Fruit fly (Drosophila melanogaster): ENCODE data around the gene CG9154.

CG9154 gene

DNA sequence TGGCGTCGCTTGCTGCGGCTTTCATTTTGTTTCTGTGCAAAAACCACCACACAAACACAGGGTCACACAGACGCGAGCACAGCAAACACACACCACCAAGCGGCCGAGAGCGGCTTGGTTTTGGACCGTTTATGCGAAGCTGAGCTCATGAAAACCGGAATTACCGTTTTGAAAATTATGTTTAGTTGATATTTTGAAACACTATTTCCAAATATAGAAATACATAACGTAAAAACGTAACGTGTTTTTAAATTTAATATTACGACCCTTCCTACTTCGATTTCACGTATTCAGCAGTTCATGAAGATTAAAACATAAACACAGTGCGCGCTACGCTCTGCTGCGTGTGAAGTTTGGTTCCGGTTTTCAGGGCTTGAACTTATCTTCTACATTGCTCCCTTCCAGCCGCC lies 19.3 kb downstream of the CG9154 start (continued):
- TF ChIP-seq CG9932 (GFP tag; IDR thresholded peaks at IDR 0.05) (peak; percentile 87), CG16813 (GFP tag; IDR thresholded peaks at IDR 0.05; ENCODE audit: partially characterized antibody) (no peak), kah (GFP tag; optimal IDR thresholded peaks at IDR 0.05) (peak; percentile 92), CG32532 (GFP tag; IDR thresholded peaks at IDR 0.05) (peak; percentile 95), Sry-β (GFP tag; optimal IDR thresholded peaks at IDR 0.05) (peak; percentile 60), mld (GFP tag; IDR thresholded peaks at IDR 0.05; ENCODE audit: partially characterized antibody) (no peak), CG14710 (tag; optimal IDR thresholded peaks at IDR 0.05) (peak; percentile 94), CG7556 (GFP tag; optimal IDR thresholded peaks at IDR 0.05) (peak; percentile 97), nom (GFP tag; optimal IDR thresholded peaks at IDR 0.05) (peak; percentile 93), CrebB (tag; optimal IDR thresholded peaks at IDR 0.05) (peak; percentile 98), slou (GFP tag; optimal IDR thresholded peaks at IDR 0.05) (peak; percentile 72), CG3407 (GFP tag; optimal IDR thresholded peaks at IDR 0.05) (peak; percentile 92), sens-2 (GFP tag; IDR thresholded peaks at IDR 0.05) (peak; percentile 95), HmgZ (tag; optimal IDR thresholded peaks at IDR 0.05) (peak; percentile 98), zf30C (GFP tag; optimal IDR thresholded peaks at IDR 0.05) (peak; percentile 32), chn (GFP tag; optimal IDR thresholded peaks at IDR 0.05) (peak; percentile 92), Med (GFP tag) (peak; percentile 100), sqz (GFP tag; optimal IDR thresholded peaks at IDR 0.05) (no peak), sr (GFP tag; IDR thresholded peaks at IDR 0.05) (peak; percentile 75; the same call in 2 of the 3 replicates), Atf6 (GFP tag; IDR thresholded peaks at IDR 0.05) (peak; percentile 97), CG12104 (GFP tag; optimal IDR thresholded peaks at IDR 0.05) (peak; percentile 96), CG4854 (GFP tag; optimal IDR thresholded peaks at IDR 0.05) (peak; percentile 95), az2 (GFP tag; optimal IDR thresholded peaks at IDR 0.05) (peak; percentile 93), nmo (GFP tag; optimal IDR thresholded peaks at IDR 0.05) (peak; percentile 96), Usf (GFP tag; optimal IDR thresholded peaks at IDR 0.05) (peak; percentile 75), CG17186 (GFP tag; optimal IDR thresholded peaks at IDR 0.05) (peak; percentile 79), usp (GFP tag; optimal IDR thresholded peaks at IDR 0.05) (no peak), CG14014 (GFP tag; IDR thresholded peaks at IDR 0.05) (peak; percentile 96), BtbVII (GFP tag; optimal IDR thresholded peaks at IDR 0.05) (peak; percentile 97), CG34224 (GFP tag; IDR thresholded peaks at IDR 0.05; ENCODE audit: partially characterized antibody) (no peak), h (optimal IDR thresholded peaks at IDR 0.05) (no peak), odd (GFP tag; optimal IDR thresholded peaks at IDR 0.05) (peak; percentile 97), grn (GFP tag; optimal IDR thresholded peaks at IDR 0.05) (no peak), pb (GFP tag; optimal IDR thresholded peaks at IDR 0.05) (peak; percentile 93), Max (GFP tag; optimal IDR thresholded peaks at IDR 0.05) (peak; percentile 95), GATAe (GFP tag; conservative IDR thresholded peaks at IDR 0.05) (peak; percentile 33; the same call in 1 of the 2 replicates), CG6254 (GFP tag; optimal IDR thresholded peaks at IDR 0.05) (peak; percentile 95), Ssrp (tag; optimal IDR thresholded peaks at IDR 0.05) (peak; percentile 91), croc (GFP tag; conservative IDR thresholded peaks at IDR 0.05) (peak; percentile 82), CG11723 (GFP tag; optimal IDR thresholded peaks at IDR 0.05) (peak; percentile 95), peb (GFP tag; IDR thresholded peaks at IDR 0.05) (peak; percentile 86), otp (GFP tag; IDR thresholded peaks at IDR 0.05) (peak; percentile 94), lilli (GFP tag; optimal IDR thresholded peaks at IDR 0.05) (peak; percentile 97), CG6654 (GFP tag; optimal IDR thresholded peaks at IDR 0.05) (peak; percentile 82), Sox100B (GFP tag; optimal IDR thresholded peaks at IDR 0.05) (peak; percentile 94), abd-A (tag; optimal IDR thresholded peaks at IDR 0.05) (no peak), p53 (GFP tag; optimal IDR thresholded peaks at IDR 0.05) (peak; percentile 90), CG15479 (GFP tag; optimal IDR thresholded peaks at IDR 0.05) (no peak), CG8924 (tag; optimal IDR thresholded peaks at IDR 0.05) (peak; percentile 98), B-H1 (GFP tag; IDR thresholded peaks at IDR 0.05) (peak; percentile 89), nau (GFP tag; optimal IDR thresholded peaks at IDR 0.05) (no peak)
